Fruit fly (Drosophila melanogaster) whole organism, embryonic: ENCODE results near the gene MESR3.
A peak's percentile ranks its signal among the peaks of the same experiment; 100 is the strongest.

Source experiments
- ATbp ChIP-seq: fragments of 200-800 bp; sonication (Bioruptor generic); optimal IDR thresholded peaks from 2 replicates; lab custom pipeline; 2017; ENCODE audit warnings: missing biosample characterization, mild to moderate bottlenecking, missing genetic modification characterization, missing genetic modification reagents
- CG10267 ChIP-seq: fragments of 200-800 bp; sonication (Bioruptor generic); optimal IDR thresholded peaks from 2 replicates; lab custom pipeline; 2018; ENCODE audit warnings: missing biosample characterization, mild to moderate bottlenecking, missing genetic modification characterization, moderate library complexity
- CG10959 ChIP-seq: fragments of 200-800 bp; sonication (Bioruptor generic); IDR thresholded peaks from 2 replicates; pipeline ENCODE4 v1.3.6; 2022; ENCODE audit warnings: missing biosample characterization, missing genetic modification characterization
- CG11695 ChIP-seq: fragments of 200-800 bp; sonication (Bioruptor generic); IDR thresholded peaks from 3 replicates; pipeline ENCODE4 v1.3.6; 2022; ENCODE audit warnings: missing biosample characterization, missing genetic modification characterization
- CG11696 ChIP-seq: fragments of 200-800 bp; sonication (Bioruptor generic); IDR thresholded peaks from 2 replicates; pipeline ENCODE4 v1.3.6; 2022; ENCODE audit warnings: missing biosample characterization, missing genetic modification characterization
- CG12219 ChIP-seq: fragments of 200-800 bp; sonication (Bioruptor generic); optimal IDR thresholded peaks from 3 replicates; lab custom pipeline; 2018; ENCODE audit warnings: missing biosample characterization, mild to moderate bottlenecking, missing genetic modification characterization
- CG14965 ChIP-seq: fragments of 200-800 bp; sonication (Bioruptor generic); optimal IDR thresholded peaks from 2 replicates; lab custom pipeline; 2016; ENCODE audit warnings: missing biosample characterization, missing genetic modification characterization, borderline replicate concordance
- CG1529 ChIP-seq: fragments of 200-800 bp; sonication (Bioruptor generic); optimal IDR thresholded peaks from 3 replicates; lab custom pipeline; 2018; ENCODE audit warnings: missing biosample characterization, missing genetic modification characterization
- CG15696 ChIP-seq: fragments of 200-800 bp; sonication (Bioruptor generic); optimal IDR thresholded peaks from 2 replicates; lab custom pipeline; 2019; ENCODE audit warnings: missing biosample characterization, mild to moderate bottlenecking, missing genetic modification characterization, moderate library complexity
- CG1603 ChIP-seq: fragments of 200-800 bp; sonication (Bioruptor generic); optimal IDR thresholded peaks from 2 replicates; lab custom pipeline; 2019; ENCODE audit warnings: missing biosample characterization, mild to moderate bottlenecking, missing genetic modification characterization, moderate library complexity
- CG18619 ChIP-seq: fragments of 200-800 bp; sonication (Bioruptor generic); optimal IDR thresholded peaks from 3 replicates; lab custom pipeline; 2017; ENCODE audit warnings: missing biosample characterization, mild to moderate bottlenecking, missing genetic modification characterization
- CG2120 ChIP-seq: fragments of 200-800 bp; sonication (Bioruptor generic); optimal IDR thresholded peaks from 3 replicates; lab custom pipeline; 2016; ENCODE audit warnings: missing biosample characterization, missing genetic modification characterization
- CG2712 ChIP-seq: fragments of 200-800 bp; optimal IDR thresholded peaks from 3 replicates; lab custom pipeline; 2019; ENCODE audit warnings: missing biosample characterization, mild to moderate bottlenecking, missing genetic modification characterization, moderate library complexity
- CG30020 ChIP-seq: fragments of 200-800 bp; optimal IDR thresholded peaks from 2 replicates; lab custom pipeline; 2019; ENCODE audit warnings: missing biosample characterization, mild to moderate bottlenecking, missing genetic modification characterization, moderate library complexity
- CG30431 ChIP-seq: fragments of 200-800 bp; sonication (Bioruptor generic); optimal IDR thresholded peaks from 2 replicates; lab custom pipeline; 2017; ENCODE audit warnings: missing biosample characterization, missing genetic modification characterization
- CG31224 ChIP-seq: fragments of 200-800 bp; sonication (Bioruptor generic); IDR thresholded peaks from 2 replicates; pipeline ENCODE4 v1.3.6; 2022; ENCODE audit warnings: missing biosample characterization, missing genetic modification characterization
- CG3726 ChIP-seq: fragments of 200-800 bp; sonication (Bioruptor generic); IDR thresholded peaks from 3 replicates; pipeline ENCODE4, ENCODE4 v1.3.6; 2022; ENCODE audit warnings: missing biosample characterization, missing genetic modification characterization
- CG3838 ChIP-seq: fragments of 200-800 bp; sonication (Bioruptor generic); optimal IDR thresholded peaks from 3 replicates; lab custom pipeline; 2016; ENCODE audit warnings: missing biosample characterization, missing genetic modification characterization
- CTCF ChIP-seq: fragments of 200-800 bp; sonication (Bioruptor generic); optimal IDR thresholded peaks from 2 replicates; lab custom pipeline; 2017; ENCODE audit warnings: missing biosample characterization, mild to moderate bottlenecking, missing genetic modification characterization, moderate library complexity
- CoRest ChIP-seq: fragments of 200-800 bp; sonication (Bioruptor generic); optimal IDR thresholded peaks from 3 replicates; lab custom pipeline; 2018; ENCODE audit warnings: missing biosample characterization, mild to moderate bottlenecking, missing genetic modification characterization, moderate library complexity
- CrebB ChIP-seq: fragments of 200-800 bp; sonication (Bioruptor generic); optimal IDR thresholded peaks from 3 replicates; lab custom pipeline; 2018; ENCODE audit warnings: missing biosample characterization, mild to moderate bottlenecking, missing genetic modification characterization
- D ChIP-seq, 2 experiments: fragments of 200-800 bp in 1 of 2; fragments of >200 bp in 1 of 2; sonication (Bioruptor generic) in 1 of 2; optimal IDR thresholded peaks; 2 replicates in 1 of 2; 3 replicates in 1 of 2; lab custom pipeline; 2017; ENCODE audit warnings: mild to moderate bottlenecking in 1 of 2, missing biosample characterization in 1 of 2, missing genetic modification characterization in 1 of 2, missing genetic modification reagents in 1 of 2
- Dfd ChIP-seq, 2 experiments: fragments of >200 bp; optimal IDR thresholded peaks; 2 replicates each; lab custom pipeline; 2017; ENCODE audit warnings: missing biosample characterization in 2 of 2, missing genetic modification characterization in 2 of 2
- ERR ChIP-seq: fragments of 200-800 bp; sonication (Bioruptor generic); optimal IDR thresholded peaks from 2 replicates; lab custom pipeline; 2016; ENCODE audit warnings: missing biosample characterization, missing genetic modification characterization
- Ets97D ChIP-seq: fragments of 200-800 bp; sonication (Bioruptor generic); optimal IDR thresholded peaks from 3 replicates; lab custom pipeline; 2016; ENCODE audit warnings: missing biosample characterization, missing genetic modification characterization
- Fer3 ChIP-seq: fragments of 200-800 bp; sonication (Bioruptor generic); optimal IDR thresholded peaks from 2 replicates; lab custom pipeline; 2018; ENCODE audit warnings: missing biosample characterization, mild to moderate bottlenecking, missing genetic modification characterization, moderate library complexity
- Gsc ChIP-seq: fragments of 200-800 bp; sonication (Bioruptor generic); IDR thresholded peaks from 2 replicates; pipeline ENCODE4 v1.3.6; 2022; ENCODE audit warnings: missing biosample characterization, missing genetic modification characterization
- Hsf ChIP-seq: fragments of 200-800 bp; sonication (Bioruptor generic); optimal IDR thresholded peaks from 3 replicates; lab custom pipeline; 2016; ENCODE audit warnings: missing biosample characterization, missing genetic modification characterization
- Kr ChIP-seq: fragments of 200-800 bp; sonication (Bioruptor generic); optimal IDR thresholded peaks from 2 replicates; lab custom pipeline; 2017; ENCODE audit warnings: missing biosample characterization, mild to moderate bottlenecking, missing genetic modification characterization
- NC2β ChIP-seq: fragments of 200-800 bp; sonication (Bioruptor generic); optimal IDR thresholded peaks from 2 replicates; lab custom pipeline; 2016; ENCODE audit warnings: missing biosample characterization, missing genetic modification characterization
- NFAT ChIP-seq: fragments of 200-800 bp; sonication (Bioruptor generic); IDR thresholded peaks from 2 replicates; pipeline ENCODE4 v1.3.6; 2022; ENCODE audit warnings: missing biosample characterization, missing genetic modification characterization
- Nf-YB ChIP-seq: fragments of 200-800 bp; sonication (Bioruptor generic); optimal IDR thresholded peaks from 3 replicates; lab custom pipeline; 2019; ENCODE audit warnings: missing biosample characterization, mild to moderate bottlenecking, missing genetic modification characterization, moderate library complexity
- Optix ChIP-seq: fragments of 200-800 bp; sonication (Bioruptor generic); IDR thresholded peaks from 3 replicates; pipeline ENCODE4 v1.3.6; 2022; ENCODE audit warnings: missing biosample characterization, missing genetic modification characterization
- Six4 ChIP-seq: fragments of 200-800 bp; sonication (Bioruptor generic); optimal IDR thresholded peaks from 2 replicates; lab custom pipeline; 2016; ENCODE audit warnings: missing biosample characterization, missing genetic modification characterization
- Stat92E ChIP-seq, 3 experiments: fragments of >200 bp in 2 of 3; fragments of 200-800 bp in 1 of 3; sonication (Bioruptor generic) in 1 of 3; optimal IDR thresholded peaks; 2 replicates each; lab custom pipeline; 2017 to 2019; ENCODE audit warnings: missing biosample characterization in 3 of 3, missing genetic modification characterization in 3 of 3, mild to moderate bottlenecking in 1 of 3, moderate library complexity in 1 of 3
- YL-1 ChIP-seq: fragments of 200-800 bp; sonication (Bioruptor generic); optimal IDR thresholded peaks from 3 replicates; lab custom pipeline; 2017; ENCODE audit warnings: missing biosample characterization, mild to moderate bottlenecking, missing genetic modification characterization
- ash1 ChIP-seq: fragments of 200-800 bp; sonication (Bioruptor generic); optimal IDR thresholded peaks from 2 replicates; lab custom pipeline; 2018; ENCODE audit warnings: missing biosample characterization, mild to moderate bottlenecking, missing genetic modification characterization
- az2 ChIP-seq: fragments of 200-800 bp; sonication (Bioruptor generic); optimal IDR thresholded peaks from 3 replicates; lab custom pipeline; 2016; ENCODE audit warnings: missing biosample characterization, missing genetic modification characterization
- cas ChIP-seq: fragments of 200-800 bp; sonication (Bioruptor generic); IDR thresholded peaks from 2 replicates; pipeline ENCODE4 v1.3.6; 2022; ENCODE audit warnings: missing biosample characterization, missing genetic modification characterization
- exex ChIP-seq: fragments of 200-800 bp; sonication (Bioruptor generic); optimal IDR thresholded peaks from 4 replicates; lab custom pipeline; 2018; ENCODE audit warnings: missing biosample characterization, mild to moderate bottlenecking, missing genetic modification characterization, moderate library complexity
- hth ChIP-seq: fragments of >200 bp; optimal IDR thresholded peaks from 2 replicates; lab custom pipeline; 2017; ENCODE audit warnings: inconsistent platforms
- klu ChIP-seq: fragments of 200-800 bp; sonication (Bioruptor generic); IDR thresholded peaks from 2 replicates; pipeline ENCODE4 v1.3.6; 2022; ENCODE audit warnings: missing biosample characterization, missing genetic modification characterization
- mirr ChIP-seq: fragments of 200-800 bp; sonication (Bioruptor generic); optimal IDR thresholded peaks from 3 replicates; lab custom pipeline; 2018; ENCODE audit warnings: missing biosample characterization, mild to moderate bottlenecking, missing genetic modification characterization
- p53 ChIP-seq: fragments of 200-800 bp; sonication (Bioruptor generic); optimal IDR thresholded peaks from 2 replicates; lab custom pipeline; 2016; ENCODE audit warnings: missing biosample characterization, missing genetic modification characterization
- pita ChIP-seq: fragments of 200-800 bp; sonication (Bioruptor generic); optimal IDR thresholded peaks from 2 replicates; lab custom pipeline; 2017; ENCODE audit warnings: missing biosample characterization, mild to moderate bottlenecking, missing genetic modification characterization
- prd ChIP-seq, 3 experiments: fragments of >200 bp in 2 of 3; fragments of 200-800 bp in 1 of 3; sonication (Bioruptor generic) in 1 of 3; optimal IDR thresholded peaks in 2 of 3; IDR thresholded peaks in 1 of 3; 2 replicates in 2 of 3; 3 replicates in 1 of 3; pipeline versions ENCODE4 v1.3.6 to Lab custom; 2017 to 2022; ENCODE audit warnings: missing biosample characterization in 1 of 3, missing genetic modification characterization in 1 of 3
- psq ChIP-seq: fragments of 200-800 bp; sonication (Bioruptor generic); optimal IDR thresholded peaks from 2 replicates; lab custom pipeline; 2017; ENCODE audit warnings: missing biosample characterization, missing genetic modification characterization
- tap ChIP-seq: fragments of 200-800 bp; optimal IDR thresholded peaks from 3 replicates; lab custom pipeline; 2019; ENCODE audit warnings: missing biosample characterization, mild to moderate bottlenecking, missing genetic modification characterization, moderate library complexity
- tx ChIP-seq: fragments of 200-800 bp; sonication (Bioruptor generic); optimal IDR thresholded peaks from 2 replicates; lab custom pipeline; 2016; ENCODE audit warnings: missing biosample characterization, missing genetic modification characterization
- wek ChIP-seq: fragments of 200-800 bp; sonication (Bioruptor generic); optimal IDR thresholded peaks from 3 replicates; lab custom pipeline; 2018; ENCODE audit warnings: missing biosample characterization, mild to moderate bottlenecking, missing genetic modification characterization, moderate library complexity
- zfh2 ChIP-seq: fragments of 200-800 bp; sonication (Bioruptor generic); optimal IDR thresholded peaks from 2 replicates; lab custom pipeline; 2016; ENCODE audit warnings: missing biosample characterization, missing genetic modification characterization

The MESR3 gene

dm6 chr2L:18705617-18706046, 88.6 kb downstream of the MESR3 start, which contains the start of gene Jwa (continued):
- TF ChIP-seq CG11696 (GFP tag; lab: Robert Waterston, UW): no peak
- TF ChIP-seq tx (GFP tag; lab: Kevin White, UChicago): peak; percentile 95
- TF ChIP-seq Hsf (GFP tag; lab: Kevin White, UChicago): peak; percentile 98
- no peak for TF ChIP-seq exex (tag; lab: Kevin White, UChicago)
- TF ChIP-seq pita (GFP tag; lab: Kevin White, UChicago): no peak
- TF ChIP-seq tap (tag; lab: Kevin White, UChicago): peak; percentile 39
- peak; percentile 99 for TF ChIP-seq CG2120 (GFP tag; lab: Kevin White, UChicago)
- TF ChIP-seq CrebB (tag; lab: Kevin White, UChicago): peak; percentile 90
- TF ChIP-seq cas (GFP tag; lab: Robert Waterston, UW): peak; percentile 92
- TF ChIP-seq CG30431 (GFP tag; lab: Kevin White, UChicago): peak; percentile 96
- TF ChIP-seq ash1: no peak
- TF ChIP-seq CG31224 (GFP tag; lab: Robert Waterston, UW): peak; percentile 86
- TF ChIP-seq zfh2: peak; percentile 97
- no peak for TF ChIP-seq CG14965 (GFP tag; lab: Kevin White, UChicago)
- peak; percentile 82 for TF ChIP-seq CG10959 (GFP tag; lab: Robert Waterston, UW)
- TF ChIP-seq ATbp: peak; percentile 88
- peak; percentile 98 for TF ChIP-seq Optix (GFP tag; lab: Robert Waterston, UW)
- peak; percentile 98 for TF ChIP-seq az2
- peak; percentile 80 for TF ChIP-seq Nf-YB (GFP tag; lab: Kevin White, UChicago)
- peak; percentile 90 for TF ChIP-seq CG3726 (GFP tag; lab: Robert Waterston, UW)
- TF ChIP-seq CTCF (GFP tag; lab: Kevin White, UChicago): no peak
- TF ChIP-seq prd (optimal IDR thresholded peaks at IDR 0.05; lab: Kevin White, UChicago): no peak
- peak; percentile 95 for TF ChIP-seq prd (GFP tag; IDR thresholded peaks at IDR 0.05; lab: Robert Waterston, UW)
- peak; percentile 76 for TF ChIP-seq ERR
- peak; percentile 80 for TF ChIP-seq Fer3
- peak; percentile 86 for TF ChIP-seq CG10267
- peak; percentile 92 for TF ChIP-seq NFAT (GFP tag; lab: Robert Waterston, UW)
- peak; percentile 90 for TF ChIP-seq CG1529 (GFP tag; lab: Kevin White, UChicago)
- peak; percentile 89 for TF ChIP-seq Six4 (GFP tag; lab: Kevin White, UChicago)
- peak in 1 of 3 experiments; percentile 60 for TF ChIP-seq Stat92E (GFP tag; optimal IDR thresholded peaks at IDR 0.05; lab: Kevin White, UChicago)
- peak; percentile 79 for TF ChIP-seq CG18619
- TF ChIP-seq CG3838: peak; percentile 84
- TF ChIP-seq Dfd (GFP tag; optimal IDR thresholded peaks at IDR 0.05; lab: Kevin White, UChicago): no peak
- TF ChIP-seq NC2β (GFP tag; lab: Kevin White, UChicago): peak; percentile 96
- peak; percentile 86 for TF ChIP-seq CG12219 (GFP tag; lab: Kevin White, UChicago)
- peak; percentile 90 for TF ChIP-seq CG11695 (GFP tag; lab: Robert Waterston, UW)
- TF ChIP-seq CG30020: peak; percentile 85
- TF ChIP-seq psq (GFP tag; lab: Kevin White, UChicago): peak; percentile 84
- no peak for TF ChIP-seq D (optimal IDR thresholded peaks at IDR 0.05; lab: Kevin White, UChicago)
- peak; percentile 80 for TF ChIP-seq D (GFP tag; optimal IDR thresholded peaks at IDR 0.05; lab: Kevin White, UChicago)
- TF ChIP-seq CG15696 (tag; lab: Kevin White, UChicago): peak; percentile 84
- TF ChIP-seq CG1603: peak; percentile 95
- peak; percentile 72 for TF ChIP-seq Gsc (GFP tag; lab: Robert Waterston, UW)
- no peak for TF ChIP-seq wek (GFP tag; lab: Kevin White, UChicago)
- peak; percentile 40 for TF ChIP-seq p53 (GFP tag; lab: Kevin White, UChicago)
- TF ChIP-seq klu (GFP tag; lab: Robert Waterston, UW): peak; percentile 85
- TF ChIP-seq CG2712 (tag; lab: Kevin White, UChicago): peak; percentile 88
- TF ChIP-seq Kr (GFP tag; lab: Kevin White, UChicago): no peak
- no peak for TF ChIP-seq hth (lab: Kevin White, UChicago)
- peak; percentile 93 for TF ChIP-seq CoRest (tag; lab: Kevin White, UChicago)
- peak; percentile 77 for TF ChIP-seq Ets97D
- TF ChIP-seq mirr (GFP tag; lab: Kevin White, UChicago): peak; percentile 38
- peak; percentile 64 for TF ChIP-seq YL-1 (GFP tag; lab: Kevin White, UChicago)
